Fruit fly (Drosophila melanogaster): Measurements from ENCODE around the gene Socs16D.

- TF ChIP-seq fd96Ca (GFP tag; IDR thresholded peaks at IDR 0.05), result peak; percentile 28; the same call in 1 of the 3 replicates
- no peak for TF ChIP-seq CG10348 (GFP tag; IDR thresholded peaks at IDR 0.05)
- peak; percentile 44 for TF ChIP-seq EcR (GFP tag; optimal IDR thresholded peaks at IDR 0.05)
- TF ChIP-seq CG15710 (tag; optimal IDR thresholded peaks at IDR 0.05), result no peak
- TF ChIP-seq CG13204 (GFP tag; optimal IDR thresholded peaks at IDR 0.05), result no peak
- TF ChIP-seq CG8301 (tag; optimal IDR thresholded peaks at IDR 0.05), result no peak
- TF ChIP-seq CG4496 (GFP tag; IDR thresholded peaks at IDR 0.05), result peak; percentile 49; the same call in 1 of the 3 replicates
- TF ChIP-seq D1 (tag; optimal IDR thresholded peaks at IDR 0.05), result no peak
These were observed 43.4 kb upstream of the Socs16D start for dm6 chrX:17870614-17871394.

Data from whole organism, pupa.